Fruit fly (Drosophila melanogaster): ENCODE data around the gene chinmo.
A peak's percentile ranks its signal among the peaks of the same experiment; 100 is the strongest.

Gene chinmo

DNA sequence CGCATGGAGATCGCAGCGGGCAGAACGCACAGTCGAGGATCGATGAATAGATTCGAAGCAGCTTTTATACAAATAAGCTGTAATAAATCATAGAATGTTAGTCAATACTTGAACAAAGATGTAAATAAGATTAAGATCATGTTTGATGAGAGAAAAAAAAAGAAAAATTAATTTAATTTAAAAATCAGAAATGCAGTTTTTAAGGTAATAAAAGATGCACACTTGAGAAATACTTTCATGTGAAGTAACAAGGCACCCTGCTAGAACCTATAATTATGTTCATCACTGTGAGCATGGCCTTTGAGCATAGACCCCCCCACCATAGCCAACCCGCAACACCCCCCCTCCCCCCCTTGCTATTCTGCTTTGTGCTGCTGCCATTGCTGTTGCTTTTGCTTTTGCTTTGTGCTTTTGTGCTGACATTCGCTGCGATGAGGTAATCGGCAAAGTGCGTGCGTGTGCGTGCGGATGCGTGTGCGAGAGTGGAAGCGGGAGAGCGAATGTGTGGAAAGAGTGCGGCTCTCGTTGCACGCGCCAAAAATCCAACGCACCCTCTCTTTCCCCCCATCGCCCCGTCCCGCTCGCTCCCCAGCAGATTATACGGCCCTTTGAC lies 7.7 kb upstream of the chinmo start (continued):
- TF ChIP-seq Vsx1 (GFP tag; optimal IDR thresholded peaks at IDR 0.05) (peak; percentile 97), CG1233 (GFP tag; optimal IDR thresholded peaks at IDR 0.05) (peak; percentile 98), chinmo (GFP tag; IDR thresholded peaks at IDR 0.05; ENCODE audit: partially characterized antibody) (peak; percentile 100), nmo (GFP tag; optimal IDR thresholded peaks at IDR 0.05) (peak; percentile 98), inv (GFP tag; IDR thresholded peaks at IDR 0.05; ENCODE audit: partially characterized antibody) (no peak; the same call in 1 of the 2 replicates), Fer3 (tag; optimal IDR thresholded peaks at IDR 0.05) (peak; percentile 98), NFAT (GFP tag; IDR thresholded peaks at IDR 0.05) (peak; percentile 95), sisA (GFP tag; IDR thresholded peaks at IDR 0.05) (peak; percentile 96), Fer2 (tag; optimal IDR thresholded peaks at IDR 0.05) (peak; percentile 97), z (GFP tag; IDR thresholded peaks at IDR 0.05) (peak; percentile 53; the same call in 2 of the 3 replicates), CG10274 (GFP tag; optimal IDR thresholded peaks at IDR 0.05) (peak; percentile 92), Nf-YB (GFP tag; optimal IDR thresholded peaks at IDR 0.05) (peak; percentile 86), CG4328 (GFP tag; optimal IDR thresholded peaks at IDR 0.05) (peak; percentile 98), gt (GFP tag; IDR thresholded peaks at IDR 0.05) (peak; percentile 85), Ptx1 (GFP tag; IDR thresholded peaks at IDR 0.05) (peak; percentile 98), tgo (GFP tag; IDR thresholded peaks at IDR 0.05) (peak; percentile 98), knrl (GFP tag; IDR thresholded peaks at IDR 0.05; ENCODE audit: partially characterized antibody) (no peak), jigr1 (GFP tag; IDR thresholded peaks at IDR 0.05) (peak; percentile 92), dysf (GFP tag; IDR thresholded peaks at IDR 0.05) (peak; percentile 99), MESR4 (GFP tag; optimal IDR thresholded peaks at IDR 0.05) (peak; percentile 32), slbo (GFP tag; IDR thresholded peaks at IDR 0.05) (peak; percentile 97), CG4707 (GFP tag; optimal IDR thresholded peaks at IDR 0.05) (peak; percentile 79), ab (GFP tag; optimal IDR thresholded peaks at IDR 0.05) (peak; percentile 45), CG6791 (GFP tag; IDR thresholded peaks at IDR 0.05; ENCODE audit: partially characterized antibody) (no peak), slou (GFP tag; optimal IDR thresholded peaks at IDR 0.05) (peak; percentile 95), CG3726 (GFP tag; IDR thresholded peaks at IDR 0.05) (peak; percentile 93), nerfin-1 (tag; optimal IDR thresholded peaks at IDR 0.05) (peak; percentile 96), disco-r (GFP tag; optimal IDR thresholded peaks at IDR 0.05) (peak; percentile 79), CG14860 (GFP tag; IDR thresholded peaks at IDR 0.05; ENCODE audit: partially characterized antibody) (peak; percentile 38; the same call in 1 of the 3 replicates), Lpt (GFP tag; optimal IDR thresholded peaks at IDR 0.05) (no peak), CG9817 (tag; optimal IDR thresholded peaks at IDR 0.05) (peak; percentile 97), run (tag; optimal IDR thresholded peaks at IDR 0.05) (peak; percentile 98), mam (GFP tag; optimal IDR thresholded peaks at IDR 0.05) (peak; percentile 95), mirr (GFP tag; optimal IDR thresholded peaks at IDR 0.05) (peak; percentile 94), Drgx (GFP tag; IDR thresholded peaks at IDR 0.05) (peak; percentile 53; the same call in 1 of the 2 replicates), CG14667 (GFP tag; IDR thresholded peaks at IDR 0.05) (peak; percentile 92), CG2875 (GFP tag; optimal IDR thresholded peaks at IDR 0.05) (peak; percentile 93), vfl (GFP tag; optimal IDR thresholded peaks at IDR 0.05) (peak; percentile 86), Gsc (GFP tag; IDR thresholded peaks at IDR 0.05) (peak; percentile 82), ind (GFP tag; optimal IDR thresholded peaks at IDR 0.05) (peak; percentile 97), pzg (GFP tag; optimal IDR thresholded peaks at IDR 0.05) (peak; percentile 19), Sox100B (GFP tag; optimal IDR thresholded peaks at IDR 0.05) (peak; percentile 99), seq (GFP tag; IDR thresholded peaks at IDR 0.05) (peak; percentile 99), psq (GFP tag; optimal IDR thresholded peaks at IDR 0.05) (peak; percentile 98), ham (GFP tag; IDR thresholded peaks at IDR 0.05) (peak; percentile 91), gce (GFP tag; IDR thresholded peaks at IDR 0.05) (peak; percentile 87), CG11398 (GFP tag; optimal IDR thresholded peaks at IDR 0.05) (peak; percentile 63), CG17359 (tag; optimal IDR thresholded peaks at IDR 0.05) (peak; percentile 97), CG7271 (tag; optimal IDR thresholded peaks at IDR 0.05) (peak; percentile 56)
